Worm (Caenorhabditis elegans): ENCODE results near the gene C55A1.4.
"Not testable (repeated sequence)": the region's sequence is repeated elsewhere in the genome, so short reads cannot be mapped to it uniquely, and the experiment has no call there.

- not testable (repeated sequence) for TF ChIP-seq nhr-237 (tag; optimal IDR thresholded peaks at IDR 0.05); pha-4 (tag; optimal IDR thresholded peaks at IDR 0.05); sptf-1 (tag; optimal IDR thresholded peaks at IDR 0.05); unc-62 (GFP tag; optimal IDR thresholded peaks at IDR 0.05); ceh-39 (tag; optimal IDR thresholded peaks at IDR 0.05); blmp-1 (tag; optimal IDR thresholded peaks at IDR 0.05); ztf-11 (tag; optimal IDR thresholded peaks at IDR 0.05); elt-3 (tag; optimal IDR thresholded peaks at IDR 0.05); ces-1 (GFP tag; optimal IDR thresholded peaks at IDR 0.05); drap-1 (GFP tag; optimal IDR thresholded peaks at IDR 0.05); unc-39 (tag; optimal IDR thresholded peaks at IDR 0.05); ceh-83 (GFP tag; optimal IDR thresholded peaks at IDR 0.05); nhr-12 (tag; optimal IDR thresholded peaks at IDR 0.05); ham-2 (GFP tag; optimal IDR thresholded peaks at IDR 0.05)
These were observed 27.0 kb upstream of the C55A1.4 start, which contains the start of gene K06B4.15 for ce11 chrV:15670139-15670538.
